Worm (Caenorhabditis elegans) whole organism, young adult: ENCODE results near the gene nhr-248.

Experiments used
- F22D6.2 ChIP-seq: sonication (generic microtip); optimal IDR thresholded peaks from 2 replicates; lab custom pipeline; 2016; ENCODE audit warnings: mild to moderate bottlenecking, missing genetic modification characterization, missing compliant biosample characterization
- tlf-1 ChIP-seq: fragments of 200-800 bp; sonication (Bioruptor generic); optimal IDR thresholded peaks from 2 replicates; lab custom pipeline; 2018; ENCODE audit warnings: mild to moderate bottlenecking, missing genetic modification characterization, missing compliant biosample characterization

ce11 chrV:17061585-17061984, 42.8 kb downstream of the nhr-248 start, which contains the start of gene F28B1.9:
- no peak for TF ChIP-seq F22D6.2 (tag; lab: Kevin White, UChicago)
- TF ChIP-seq tlf-1 (GFP tag; lab: Kevin White, UChicago): no peak
